Fruit fly (Drosophila melanogaster) whole organism, prepupa: ENCODE data around the gene MED6.

Experiments
- CG10631 ChIP-seq: fragments of 200-800 bp; sonication (Bioruptor generic); optimal IDR thresholded peaks from 2 replicates; lab custom pipeline; 2016; ENCODE audit warnings: missing biosample characterization, missing genetic modification characterization
- CG10669 ChIP-seq: fragments of 200-800 bp; sonication (Bioruptor generic); optimal IDR thresholded peaks from 3 replicates; lab custom pipeline; 2018; ENCODE audit warnings: missing biosample characterization, mild to moderate bottlenecking, missing genetic modification characterization, moderate library complexity
- CG11294 ChIP-seq: fragments of 200-800 bp; sonication (Bioruptor generic); IDR thresholded peaks from 2 replicates; pipeline ENCODE4 v1.3.6; 2022; ENCODE audit warnings: missing biosample characterization, missing genetic modification characterization
- CG11762 ChIP-seq: fragments of 200-800 bp; sonication (Bioruptor generic); optimal IDR thresholded peaks from 3 replicates; lab custom pipeline; 2016; ENCODE audit warnings: missing biosample characterization, missing genetic modification characterization; ENCODE audit not compliant: insufficient read depth
- CG11902 ChIP-seq: fragments of 200-800 bp; sonication (Bioruptor generic); optimal IDR thresholded peaks from 3 replicates; lab custom pipeline; 2016; ENCODE audit warnings: missing biosample characterization, missing genetic modification characterization
- CG15336 ChIP-seq: fragments of 200-800 bp; sonication (Bioruptor generic); IDR thresholded peaks from 2 replicates; pipeline ENCODE4 v1.3.6; 2022; ENCODE audit warnings: missing biosample characterization, missing genetic modification characterization
- CG1621 ChIP-seq: fragments of 200-800 bp; sonication (Bioruptor generic); optimal IDR thresholded peaks from 3 replicates; lab custom pipeline; 2018; ENCODE audit warnings: missing biosample characterization, mild to moderate bottlenecking, missing genetic modification characterization
- CG16779 ChIP-seq: fragments of 200-800 bp; sonication (Bioruptor generic); optimal IDR thresholded peaks from 3 replicates; lab custom pipeline; 2017; ENCODE audit warnings: missing biosample characterization, mild to moderate bottlenecking, missing genetic modification characterization
- CG3032 ChIP-seq: fragments of 200-800 bp; optimal IDR thresholded peaks from 2 replicates; lab custom pipeline; 2019; ENCODE audit warnings: missing biosample characterization, mild to moderate bottlenecking, missing genetic modification characterization, moderate library complexity
- CG31627 ChIP-seq: fragments of 200-800 bp; sonication (Bioruptor generic); optimal IDR thresholded peaks from 3 replicates; lab custom pipeline; 2016; ENCODE audit warnings: missing biosample characterization, missing genetic modification characterization
- CG32006 ChIP-seq: fragments of 200-800 bp; sonication (Bioruptor generic); optimal IDR thresholded peaks from 3 replicates; lab custom pipeline; 2017; ENCODE audit warnings: missing biosample characterization, mild to moderate bottlenecking, missing genetic modification characterization
- CG3919 ChIP-seq: fragments of 200-800 bp; sonication (Bioruptor generic); optimal IDR thresholded peaks from 3 replicates; lab custom pipeline; 2016; ENCODE audit warnings: missing biosample characterization, missing genetic modification characterization
- CG6163 ChIP-seq: fragments of 200-800 bp; sonication (Bioruptor generic); IDR thresholded peaks from 3 replicates; pipeline ENCODE4 v1.3.6; 2022; ENCODE audit warnings: missing biosample characterization, missing genetic modification characterization
- CG6276 ChIP-seq: fragments of 200-800 bp; sonication (Bioruptor generic); optimal IDR thresholded peaks from 2 replicates; lab custom pipeline; 2017; ENCODE audit warnings: missing biosample characterization, mild to moderate bottlenecking, missing genetic modification characterization
- CG6792 ChIP-seq: fragments of 200-800 bp; sonication (Bioruptor generic); optimal IDR thresholded peaks from 3 replicates; lab custom pipeline; 2016; ENCODE audit warnings: missing biosample characterization, missing genetic modification characterization
- CG6808 ChIP-seq: fragments of 200-800 bp; sonication (Bioruptor generic); optimal IDR thresholded peaks from 3 replicates; lab custom pipeline; 2017; ENCODE audit warnings: missing biosample characterization, missing genetic modification characterization, mild to moderate bottlenecking, moderate library complexity, missing genetic modification reagents
- CG6854 ChIP-seq: fragments of 200-800 bp; sonication (Bioruptor generic); optimal IDR thresholded peaks from 2 replicates; lab custom pipeline; 2017; ENCODE audit warnings: missing biosample characterization, mild to moderate bottlenecking, missing genetic modification characterization
- CG8119 ChIP-seq: fragments of 200-800 bp; sonication (Bioruptor generic); IDR thresholded peaks from 3 replicates; pipeline ENCODE4 v1.3.6; 2022; ENCODE audit warnings: missing biosample characterization, missing genetic modification characterization
- CG8319 ChIP-seq: fragments of 200-800 bp; sonication (Bioruptor generic); optimal IDR thresholded peaks from 3 replicates; lab custom pipeline; 2016; ENCODE audit warnings: missing biosample characterization, missing genetic modification characterization
- CG8632 ChIP-seq: fragments of 200-800 bp; sonication (Bioruptor generic); optimal IDR thresholded peaks from 3 replicates; lab custom pipeline; 2016; ENCODE audit warnings: missing biosample characterization, missing genetic modification characterization
- Eip75B ChIP-seq: fragments of 200-800 bp; sonication (Bioruptor generic); optimal IDR thresholded peaks from 3 replicates; lab custom pipeline; 2016; ENCODE audit warnings: missing biosample characterization, missing genetic modification characterization
- Eip78C ChIP-seq: fragments of 200-800 bp; sonication (Bioruptor generic); peaks from one replicate; lab custom pipeline; 2016; ENCODE audit warnings: missing biosample characterization, missing genetic modification characterization
- Ets96B ChIP-seq: fragments of 200-800 bp; optimal IDR thresholded peaks from 2 replicates; lab custom pipeline; 2019; ENCODE audit warnings: missing biosample characterization, mild to moderate bottlenecking, missing genetic modification characterization, moderate library complexity
- Gug ChIP-seq: fragments of 200-800 bp; sonication (Bioruptor generic); IDR thresholded peaks from 2 replicates; pipeline ENCODE4 v1.3.6; 2022; ENCODE audit warnings: missing biosample characterization, missing genetic modification characterization
- Hr38 ChIP-seq: sonication (Bioruptor generic); optimal IDR thresholded peaks from 2 replicates; lab custom pipeline; 2016; ENCODE audit warnings: missing biosample characterization, missing genetic modification characterization
- Hr39 ChIP-seq: fragments of 200-800 bp; sonication (Bioruptor generic); optimal IDR thresholded peaks from 2 replicates; lab custom pipeline; 2016; ENCODE audit warnings: missing biosample characterization, missing genetic modification characterization
- Hr4 ChIP-seq: fragments of 200-800 bp; sonication (Bioruptor generic); optimal IDR thresholded peaks from 3 replicates; lab custom pipeline; 2016; ENCODE audit warnings: missing biosample characterization, missing genetic modification characterization
- OdsH ChIP-seq: fragments of 200-800 bp; sonication (Bioruptor generic); optimal IDR thresholded peaks from 3 replicates; lab custom pipeline; 2016; ENCODE audit warnings: missing biosample characterization, missing genetic modification characterization
- Sox14 ChIP-seq: fragments of 200-800 bp; sonication (Bioruptor generic); optimal IDR thresholded peaks from 3 replicates; lab custom pipeline; 2016; ENCODE audit warnings: missing biosample characterization, missing genetic modification characterization
- Sox15 ChIP-seq: fragments of 200-800 bp; sonication (Bioruptor generic); optimal IDR thresholded peaks from 3 replicates; lab custom pipeline; 2016; ENCODE audit warnings: missing biosample characterization, missing genetic modification characterization
- achi ChIP-seq: fragments of 200-800 bp; sonication (Bioruptor generic); optimal IDR thresholded peaks from 3 replicates; lab custom pipeline; 2016; ENCODE audit warnings: missing biosample characterization, missing genetic modification characterization
- acj6 ChIP-seq: fragments of 200-800 bp; sonication (Bioruptor generic); optimal IDR thresholded peaks from 3 replicates; lab custom pipeline; 2016; ENCODE audit warnings: missing biosample characterization, missing genetic modification characterization
- cyc ChIP-seq: fragments of 200-800 bp; sonication (Bioruptor generic); optimal IDR thresholded peaks from 3 replicates; lab custom pipeline; 2016; ENCODE audit warnings: missing biosample characterization, missing genetic modification characterization
- dac ChIP-seq: fragments of 200-800 bp; sonication (Bioruptor generic); optimal IDR thresholded peaks from 2 replicates; lab custom pipeline; 2017; ENCODE audit warnings: missing biosample characterization, mild to moderate bottlenecking, missing genetic modification characterization
- dsx ChIP-seq: fragments of 200-800 bp; optimal IDR thresholded peaks from 3 replicates; lab custom pipeline; 2019; ENCODE audit warnings: missing biosample characterization, mild to moderate bottlenecking, missing genetic modification characterization, moderate library complexity; ENCODE audit not compliant: poor library complexity, severe bottlenecking
- eg ChIP-seq: fragments of 200-800 bp; sonication (Bioruptor generic); IDR thresholded peaks from 3 replicates; pipeline ENCODE4 v1.3.6; 2022; ENCODE audit warnings: missing biosample characterization, missing genetic modification characterization
- esn ChIP-seq: fragments of 200-800 bp; sonication (Bioruptor generic); optimal IDR thresholded peaks from 2 replicates; lab custom pipeline; 2016; ENCODE audit warnings: missing biosample characterization, mild to moderate bottlenecking, missing genetic modification characterization, moderate library complexity
- fd59A ChIP-seq: fragments of 200-800 bp; sonication (Bioruptor generic); optimal IDR thresholded peaks from 2 replicates; lab custom pipeline; 2017; ENCODE audit warnings: missing biosample characterization, mild to moderate bottlenecking, missing genetic modification characterization, missing genetic modification reagents
- fd85E ChIP-seq: fragments of 200-800 bp; sonication (Bioruptor generic); optimal IDR thresholded peaks from 3 replicates; lab custom pipeline; 2016; ENCODE audit warnings: missing biosample characterization, missing genetic modification characterization
- fkh ChIP-seq: fragments of 200-800 bp; sonication (Bioruptor generic); optimal IDR thresholded peaks from 3 replicates; lab custom pipeline; 2017; ENCODE audit warnings: missing biosample characterization, mild to moderate bottlenecking, missing genetic modification characterization, moderate library complexity
- lz ChIP-seq: fragments of 200-800 bp; sonication (Bioruptor generic); optimal IDR thresholded peaks from 3 replicates; lab custom pipeline; 2016; ENCODE audit warnings: missing biosample characterization, missing genetic modification characterization
- salr ChIP-seq, 2 experiments: fragments of 200-800 bp; sonication (Bioruptor generic); optimal IDR thresholded peaks; 3 replicates each; lab custom pipeline; 2016 to 2018; ENCODE audit warnings: missing biosample characterization in 2 of 2, missing genetic modification characterization in 2 of 2, mild to moderate bottlenecking in 1 of 2
- spab ChIP-seq: fragments of 200-800 bp; sonication (Bioruptor generic); optimal IDR thresholded peaks from 2 replicates; lab custom pipeline; 2017; ENCODE audit warnings: missing biosample characterization, mild to moderate bottlenecking, missing genetic modification characterization, missing genetic modification reagents
- svp ChIP-seq: fragments of 200-800 bp; sonication (Bioruptor generic); peaks from one replicate; lab custom pipeline; 2016; ENCODE audit warnings: missing biosample characterization, missing genetic modification characterization
- topi ChIP-seq: fragments of 200-800 bp; sonication (Bioruptor generic); optimal IDR thresholded peaks from 3 replicates; lab custom pipeline; 2016; ENCODE audit warnings: missing biosample characterization, missing genetic modification characterization

The MED6 gene

DNA sequence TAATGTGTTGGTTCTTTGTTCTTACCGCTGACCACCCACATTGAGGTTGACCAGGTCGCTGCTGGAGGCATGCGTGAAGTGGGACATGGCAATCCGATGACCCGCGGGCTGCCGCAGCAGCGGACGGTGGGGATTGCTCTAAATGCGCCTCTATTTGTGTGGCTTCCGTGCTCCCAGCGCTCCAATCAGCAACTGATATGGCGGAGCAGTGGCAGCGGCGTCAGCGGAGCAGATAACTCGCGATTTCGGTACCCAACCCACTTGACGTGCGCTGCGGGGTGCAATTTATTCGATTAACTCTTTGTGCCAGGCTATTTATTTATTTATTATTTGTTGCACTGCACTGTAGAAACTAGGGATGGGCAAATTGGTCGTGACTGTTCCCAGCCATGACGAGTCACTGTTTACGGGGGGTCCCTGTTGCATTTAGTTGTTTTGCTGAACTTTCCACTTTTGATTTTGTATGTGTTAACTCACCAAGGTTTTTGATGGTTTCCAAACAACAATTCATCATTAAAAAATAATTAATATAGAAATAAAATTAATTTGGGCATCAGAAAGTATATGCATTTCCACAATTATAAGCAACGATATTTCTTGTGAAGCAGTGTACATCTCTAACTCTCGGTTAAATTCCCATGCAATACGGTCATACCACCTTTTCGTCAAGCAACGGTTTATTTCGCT lies 32.0 kb upstream of the MED6 start, which contains the start of the genes CG9467 and CG8526 (continued):
- TF ChIP-seq dac (GFP tag; lab: Kevin White, UChicago) (peak; percentile 26), topi (no peak), fd85E (GFP tag; lab: Kevin White, UChicago) (no peak), CG3032 (tag; lab: Kevin White, UChicago) (peak; percentile 64), fd59A (GFP tag; lab: Kevin White, UChicago) (no peak), CG8632 (no peak), CG10669 (GFP tag; lab: Kevin White, UChicago) (no peak), Hr38 (no peak), spab (GFP tag; lab: Kevin White, UChicago) (no peak)

DNA sequence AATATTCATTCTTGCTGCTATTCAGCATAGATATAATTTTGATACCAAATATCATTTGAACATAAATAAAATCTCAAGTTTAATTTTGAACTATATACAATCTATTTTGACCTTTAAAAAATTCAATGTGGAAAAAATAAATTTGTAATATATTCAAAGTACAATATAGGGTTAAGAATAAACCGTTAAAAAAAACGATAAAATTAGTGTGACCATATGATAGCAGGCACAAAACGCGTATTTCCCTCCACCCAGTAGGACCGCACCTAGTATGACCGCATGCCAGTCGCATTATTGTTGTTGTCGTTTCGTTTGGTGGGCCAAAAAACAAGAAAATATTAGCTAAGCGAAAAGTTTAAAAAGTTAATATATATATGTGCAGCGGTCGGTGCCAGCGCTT lies 24.2 kb upstream of the MED6 start, which contains the start of gene CG8516:
TSS of gene CG8516 (plus strand) at position 278 of the 400 bp plus-strand sequence.
- TF ChIP-seq topi (no peak), acj6 (peak; percentile 11), esn (GFP tag; lab: Kevin White, UChicago) (peak; percentile 41), CG16779 (no peak), CG6276 (no peak), dac (GFP tag; lab: Kevin White, UChicago) (no peak), eg (GFP tag; lab: Robert Waterston, UW) (peak; percentile 25; the same call in 1 of the 3 replicates), CG15336 (peak; percentile 70), CG8119 (GFP tag; lab: Robert Waterston, UW) (peak; percentile 61; the same call in 2 of the 3 replicates), Hr39 (GFP tag; lab: Kevin White, UChicago) (no peak), CG31627 (peak; percentile 19), Eip78C (peak; percentile 79), CG11762 (GFP tag; lab: Kevin White, UChicago) (no peak)

DNA sequence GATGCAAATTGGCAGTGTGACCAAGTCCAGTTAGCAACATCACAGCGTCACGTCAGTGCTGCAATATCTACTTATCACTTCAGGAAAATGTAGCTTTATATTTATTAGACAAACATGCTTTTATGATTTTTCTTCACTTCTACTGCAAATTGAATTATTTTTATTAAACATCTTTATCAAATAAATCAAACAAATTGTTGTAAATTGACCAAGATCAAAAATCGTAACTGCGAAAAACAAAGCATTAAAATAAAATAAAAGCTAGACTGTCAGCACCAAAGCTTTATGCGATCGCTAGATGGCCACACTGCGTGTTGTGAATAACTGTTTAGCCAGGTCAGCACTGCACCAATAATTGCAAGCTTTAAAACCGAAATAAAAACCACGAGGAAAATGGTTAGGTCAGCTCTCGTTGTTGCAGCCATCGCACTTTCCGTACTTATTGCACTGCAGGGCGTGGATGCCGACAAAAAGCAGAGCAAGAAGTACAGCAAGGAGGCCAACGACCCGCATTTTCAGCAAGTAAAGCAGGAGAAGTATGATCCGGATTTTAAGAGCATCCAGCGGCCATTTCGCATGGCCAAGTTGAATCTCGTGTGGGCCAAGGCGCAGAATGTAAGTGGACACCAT lies 22.5 kb upstream of the MED6 start, which contains the start of the genes CG12945 and CG8507:
TSS of gene CG12945 (minus strand) at position 45 of the 630 bp plus-strand sequence.
TSS of gene CG8507 (plus strand) at position 307 of the 630 bp plus-strand sequence.
- peak; percentile 38 for TF ChIP-seq Ets96B
- TF ChIP-seq dsx (GFP tag; lab: Kevin White, UChicago): no peak
- TF ChIP-seq dac (GFP tag; lab: Kevin White, UChicago): no peak
- no peak for TF ChIP-seq Hr4
- TF ChIP-seq CG11762 (GFP tag; lab: Kevin White, UChicago): no peak
- TF ChIP-seq acj6: peak; percentile 47
- peak; percentile 58 for TF ChIP-seq CG3032 (tag; lab: Kevin White, UChicago)
- TF ChIP-seq CG10631: no peak
- peak; percentile 83 for TF ChIP-seq Eip78C
- TF ChIP-seq Sox15 (GFP tag; lab: Kevin White, UChicago): peak; percentile 13
- no peak for TF ChIP-seq CG16779
- no peak for TF ChIP-seq CG6854 (GFP tag; lab: Kevin White, UChicago)
- no peak for TF ChIP-seq fd85E (GFP tag; lab: Kevin White, UChicago)
- TF ChIP-seq CG6792: no peak
- no peak for TF ChIP-seq fd59A (GFP tag; lab: Kevin White, UChicago)
- TF ChIP-seq CG6163: no peak
- TF ChIP-seq CG11294 (GFP tag; lab: Robert Waterston, UW): no peak
- TF ChIP-seq Eip75B: no peak
- TF ChIP-seq salr (GFP tag; optimal IDR thresholded peaks at IDR 0.05; lab: Kevin White, UChicago): no peak
- peak; percentile 71 for TF ChIP-seq esn (GFP tag; lab: Kevin White, UChicago)
- TF ChIP-seq fkh (GFP tag; lab: Kevin White, UChicago): no peak
- TF ChIP-seq lz (GFP tag; lab: Kevin White, UChicago): peak; percentile 65
- TF ChIP-seq CG6808: no peak
- TF ChIP-seq cyc (GFP tag; lab: Kevin White, UChicago): peak; percentile 35
- TF ChIP-seq CG1621 (tag; lab: Kevin White, UChicago): no peak
- TF ChIP-seq Gug (GFP tag; lab: Robert Waterston, UW): 0 out of 2 replicates have a peak, but pooled peaks have one; percentile 9
- no peak for TF ChIP-seq achi (GFP tag; lab: Kevin White, UChicago)
- TF ChIP-seq svp: no peak
- no peak for TF ChIP-seq CG32006
- peak; percentile 9 for TF ChIP-seq CG11902 (GFP tag; lab: Kevin White, UChicago)
- TF ChIP-seq CG8319 (GFP tag; lab: Kevin White, UChicago): no peak
- TF ChIP-seq Sox14 (GFP tag; lab: Kevin White, UChicago): peak; percentile 76
- TF ChIP-seq CG31627: peak; percentile 58
- TF ChIP-seq OdsH (GFP tag; lab: Kevin White, UChicago): no peak
- peak; percentile 53 for TF ChIP-seq topi
- no peak for TF ChIP-seq CG3919 (GFP tag; lab: Kevin White, UChicago)
- peak; percentile 68 for TF ChIP-seq Hr39 (GFP tag; lab: Kevin White, UChicago)
